Worm (Caenorhabditis elegans) whole organism, L2 larva: Measurements from ENCODE around the gene clec-205.

Experiments used
- Y55F3AM.14 ChIP-seq: fragments of 200-800 bp; sonication (Bioruptor generic); optimal IDR thresholded peaks from 2 replicates; lab custom pipeline; 2018; ENCODE audit warnings: mild to moderate bottlenecking, missing genetic modification characterization, missing compliant biosample characterization
- ZK546.5 ChIP-seq: sonication (generic microtip); optimal IDR thresholded peaks from 2 replicates; lab custom pipeline; 2017; ENCODE audit warnings: missing biosample characterization, missing genetic modification characterization
- alr-1 ChIP-seq: fragments of 150-350 bp; optimal IDR thresholded peaks from 2 replicates; lab custom pipeline; 2014; ENCODE audit warnings: missing biosample characterization, missing genetic modification characterization
- aly-2 ChIP-seq: fragments of 150-350 bp; optimal IDR thresholded peaks from 2 replicates; lab custom pipeline; 2014; ENCODE audit warnings: missing biosample characterization, missing genetic modification characterization
- blmp-1 ChIP-seq: sonication (generic microtip); optimal IDR thresholded peaks from 2 replicates; lab custom pipeline; 2017; ENCODE audit warnings: missing genetic modification characterization, mild to moderate bottlenecking, missing compliant biosample characterization, antibody characterized with exemption, moderate library complexity; ENCODE audit not compliant: insufficient read depth
- ceh-16 ChIP-seq: fragments of 150-350 bp; optimal IDR thresholded peaks from 2 replicates; lab custom pipeline; 2014; ENCODE audit warnings: missing biosample characterization, missing genetic modification characterization
- ceh-82 ChIP-seq: fragments of 150-350 bp; optimal IDR thresholded peaks from 2 replicates; lab custom pipeline; 2014; ENCODE audit warnings: missing biosample characterization, missing genetic modification characterization
- dmd-4 ChIP-seq: sonication (generic microtip); optimal IDR thresholded peaks from 2 replicates; lab custom pipeline; 2017; ENCODE audit warnings: missing biosample characterization, missing genetic modification characterization
- egl-27 ChIP-seq: sonication (generic microtip); optimal IDR thresholded peaks from 3 replicates; lab custom pipeline; 2017; ENCODE audit warnings: missing biosample characterization, missing genetic modification reagents, missing genetic modification characterization
- elt-3 ChIP-seq: sonication (generic microtip); optimal IDR thresholded peaks from 2 replicates; lab custom pipeline; 2017; ENCODE audit warnings: missing biosample characterization, missing genetic modification characterization
- fos-1 ChIP-seq: fragments of 150-350 bp; optimal IDR thresholded peaks from 2 replicates; lab custom pipeline; 2014; ENCODE audit warnings: missing biosample characterization, missing genetic modification characterization
- gmeb-1 ChIP-seq: fragments of 150-350 bp; optimal IDR thresholded peaks from 2 replicates; lab custom pipeline; 2014; ENCODE audit warnings: missing biosample characterization, missing genetic modification characterization
- lin-11 ChIP-seq: fragments of 150-350 bp; sonication (generic microtip); optimal IDR thresholded peaks from 2 replicates; lab custom pipeline; 2014; ENCODE audit warnings: missing biosample characterization, missing genetic modification characterization, inconsistent platforms, mixed read lengths
- lin-13 ChIP-seq: fragments of 150-350 bp; optimal IDR thresholded peaks from 2 replicates; lab custom pipeline; 2014; ENCODE audit warnings: missing biosample characterization, missing genetic modification reagents, missing genetic modification characterization
- lin-39 ChIP-seq: fragments of 150-350 bp; optimal IDR thresholded peaks from 2 replicates; lab custom pipeline; 2014; ENCODE audit warnings: missing biosample characterization, missing genetic modification reagents, missing genetic modification characterization
- lsy-2 ChIP-seq, 2 experiments: fragments of 150-350 bp in 1 of 2; sonication (generic microtip) in 1 of 2; optimal IDR thresholded peaks; 2 replicates each; lab custom pipeline; 2014 to 2017; ENCODE audit warnings: missing biosample characterization in 2 of 2, missing genetic modification characterization in 2 of 2
- mab-5 ChIP-seq: fragments of 150-350 bp; optimal IDR thresholded peaks from 2 replicates; lab custom pipeline; 2014; ENCODE audit warnings: missing biosample characterization, missing genetic modification characterization
- mbf-1 ChIP-seq: sonication (generic microtip); optimal IDR thresholded peaks from 2 replicates; lab custom pipeline; 2017; ENCODE audit warnings: missing biosample characterization, missing genetic modification characterization
- mdl-1 ChIP-seq, 2 experiments: fragments of 150-350 bp in 1 of 2; sonication (generic microtip) in 1 of 2; optimal IDR thresholded peaks; 2 replicates each; lab custom pipeline; 2017; ENCODE audit warnings: missing biosample characterization in 2 of 2, missing genetic modification characterization in 2 of 2
- nhr-11 ChIP-seq: fragments of 150-350 bp; optimal IDR thresholded peaks from 2 replicates; lab custom pipeline; 2014; ENCODE audit warnings: missing biosample characterization, missing genetic modification characterization
- nhr-12 ChIP-seq: fragments of 150-350 bp; optimal IDR thresholded peaks from 2 replicates; lab custom pipeline; 2014; ENCODE audit warnings: missing biosample characterization, missing genetic modification characterization
- nhr-23 ChIP-seq: fragments of 150-350 bp; optimal IDR thresholded peaks from 2 replicates; lab custom pipeline; 2014; ENCODE audit warnings: missing biosample characterization, missing genetic modification reagents, missing genetic modification characterization
- nhr-237 ChIP-seq: fragments of 150-350 bp; optimal IDR thresholded peaks from 2 replicates; lab custom pipeline; 2014; ENCODE audit warnings: missing biosample characterization, missing genetic modification characterization
- nhr-25 ChIP-seq: fragments of 150-350 bp; sonication (generic microtip); optimal IDR thresholded peaks from 3 replicates; lab custom pipeline; 2014; ENCODE audit warnings: missing biosample characterization, missing genetic modification characterization
- nhr-6 ChIP-seq: fragments of 150-350 bp; optimal IDR thresholded peaks from 2 replicates; lab custom pipeline; 2014; ENCODE audit warnings: missing biosample characterization, missing genetic modification characterization
- sem-4 ChIP-seq: fragments of 150-350 bp; optimal IDR thresholded peaks from 2 replicates; lab custom pipeline; 2014; ENCODE audit warnings: missing biosample characterization, missing genetic modification reagents, missing genetic modification characterization
- skn-1 ChIP-seq: sonication (generic microtip); optimal IDR thresholded peaks from 2 replicates; lab custom pipeline; 2017; ENCODE audit warnings: missing biosample characterization, missing genetic modification characterization
- sma-3 ChIP-seq: sonication (generic microtip); optimal IDR thresholded peaks from 2 replicates; lab custom pipeline; 2016; ENCODE audit warnings: missing genetic modification reagents, missing genetic modification characterization, missing compliant biosample characterization
- sma-9 ChIP-seq, 2 experiments: fragments of 150-350 bp in 1 of 2; sonication (generic microtip) in 1 of 2; optimal IDR thresholded peaks; 2 replicates each; lab custom pipeline; 2014 to 2016; ENCODE audit warnings: missing genetic modification characterization in 2 of 2, mild to moderate bottlenecking in 1 of 2, missing biosample characterization in 1 of 2, missing compliant biosample characterization in 1 of 2, missing genetic modification reagents in 1 of 2, moderate library complexity in 1 of 2
- snpc-4 ChIP-seq: fragments of 150-350 bp; optimal IDR thresholded peaks from 2 replicates; lab custom pipeline; 2014; ENCODE audit warnings: missing biosample characterization, missing genetic modification characterization
- unc-39 ChIP-seq: fragments of 150-350 bp; optimal IDR thresholded peaks from 2 replicates; lab custom pipeline; 2014; ENCODE audit warnings: missing biosample characterization, missing genetic modification characterization
- unc-55 ChIP-seq: fragments of 150-350 bp; sonication (generic microtip); optimal IDR thresholded peaks from 3 replicates; lab custom pipeline; 2014; ENCODE audit warnings: missing biosample characterization, missing genetic modification reagents, missing genetic modification characterization
- zag-1 ChIP-seq: fragments of 150-350 bp; optimal IDR thresholded peaks from 2 replicates; lab custom pipeline; 2014; ENCODE audit warnings: missing biosample characterization, missing genetic modification characterization
- ztf-1 ChIP-seq: fragments of 200-800 bp; sonication (Bioruptor generic); conservative IDR thresholded peaks from 2 replicates; pipeline ENCODE4 v1.3.6; 2022; ENCODE audit warnings: missing genetic modification characterization, missing compliant biosample characterization
- ztf-4 ChIP-seq: fragments of 150-350 bp; optimal IDR thresholded peaks from 2 replicates; lab custom pipeline; 2014; ENCODE audit warnings: missing biosample characterization, missing genetic modification characterization

clec-205 gene

DNA sequence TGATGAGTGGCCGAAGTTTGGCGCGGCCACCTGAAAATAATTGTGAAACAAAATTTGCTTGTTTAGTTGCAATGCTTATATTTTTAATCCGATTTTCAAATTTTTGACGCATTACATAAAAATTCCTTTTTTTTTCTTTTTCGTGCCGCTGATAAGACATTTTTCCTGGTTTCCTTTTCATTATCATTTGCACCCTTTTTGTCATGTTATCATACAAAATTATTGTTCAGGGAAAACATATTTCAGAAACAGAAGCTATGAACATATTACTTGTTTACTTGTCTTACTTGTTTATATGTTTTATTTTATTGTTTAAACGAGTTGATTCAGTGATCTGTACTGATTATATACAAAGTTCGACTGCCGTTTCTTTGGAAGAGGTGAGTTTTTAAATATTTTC lies at the start of gene clec-205:
TSS of gene clec-205 (plus strand) at position 212 of the 400 bp plus-strand sequence.
- TF ChIP-seq fos-1 (peak; percentile 63), sma-9 (GFP tag; optimal IDR thresholded peaks at IDR 0.05; lab: Kevin White, UChicago) (no peak), sma-9 (tag; optimal IDR thresholded peaks at IDR 0.05; lab: Kevin White, UChicago) (no peak), gmeb-1 (no peak)
- TF ChIP-seq, all 48 proteins: peak for 1

DNA sequence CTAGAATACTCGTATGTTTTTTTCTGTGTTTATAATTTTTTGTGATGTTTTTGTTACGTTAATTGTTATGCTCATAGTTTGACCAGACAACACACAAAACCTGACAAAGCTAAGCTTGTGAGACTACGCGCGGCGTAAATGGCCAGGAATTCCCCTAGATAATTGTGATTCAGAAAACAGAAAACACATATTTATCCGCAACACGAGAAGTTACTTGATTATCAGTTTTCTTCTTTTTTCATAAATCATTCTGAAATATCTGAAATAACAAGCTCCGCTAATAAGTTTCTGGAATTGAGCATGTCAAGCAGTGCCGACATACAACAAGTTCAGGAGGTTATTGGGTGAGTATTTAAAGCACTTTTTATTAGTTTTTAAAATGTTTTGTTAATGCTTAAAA lies 49.8 kb upstream of the clec-205 start, which contains the start of gene srw-100:
TSS of gene srw-100 (plus strand) at position 301 of the 400 bp plus-strand sequence.
- TF ChIP-seq ceh-82 (no peak), ZK546.5 (tag; lab: Kevin White, UChicago) (no peak), egl-27 (tag; lab: Kevin White, UChicago) (no peak), sem-4 (tag; lab: Kevin White, UChicago) (no peak), nhr-23 (no peak), blmp-1 (no peak), lsy-2 (tag; optimal IDR thresholded peaks at IDR 0.05; lab: Kevin White, UChicago) (no peak), alr-1 (tag; lab: Kevin White, UChicago) (no peak)

DNA sequence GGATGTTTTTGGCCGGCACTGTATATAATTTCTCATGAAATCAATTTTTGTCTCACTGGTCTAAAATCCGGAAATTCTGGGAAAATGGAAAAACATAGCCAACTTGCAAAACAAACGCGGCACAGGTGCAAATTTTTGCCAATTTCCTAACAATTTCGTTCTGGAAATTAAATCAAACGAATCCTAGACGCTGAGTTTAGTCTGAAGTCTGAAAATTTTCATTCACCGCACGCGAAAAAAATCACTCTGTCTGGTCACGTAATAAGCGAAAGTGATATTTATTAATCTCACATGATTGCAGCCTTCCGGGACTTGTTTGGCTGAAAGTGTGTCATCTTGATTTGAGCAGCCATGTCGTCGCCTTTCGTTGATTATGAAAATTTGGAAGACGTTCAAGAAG lies 43.8 kb upstream of the clec-205 start, which contains the start of gene srw-103:
TSS of gene srw-103 (plus strand) at position 301 of the 400 bp plus-strand sequence.
- TF ChIP-seq ZK546.5 (tag; lab: Kevin White, UChicago) (no peak), skn-1 (tag; lab: Kevin White, UChicago) (no peak), snpc-4 (no peak), nhr-25 (tag; lab: Kevin White, UChicago) (no peak), unc-55 (GFP tag; lab: Kevin White, UChicago) (no peak), ztf-1 (GFP tag; lab: Robert Waterston, UW) (no peak), dmd-4 (tag; lab: Kevin White, UChicago) (no peak), lsy-2 (tag; optimal IDR thresholded peaks at IDR 0.05; lab: Kevin White, UChicago) (no peak), nhr-12 (tag; lab: Kevin White, UChicago) (no peak), Y55F3AM.14 (GFP tag; lab: Kevin White, UChicago) (no peak), unc-39 (tag; lab: Kevin White, UChicago) (no peak), mdl-1 (tag; optimal IDR thresholded peaks at IDR 0.05; lab: Kevin White, UChicago) (no peak), mbf-1 (tag; lab: Kevin White, UChicago) (no peak)

DNA sequence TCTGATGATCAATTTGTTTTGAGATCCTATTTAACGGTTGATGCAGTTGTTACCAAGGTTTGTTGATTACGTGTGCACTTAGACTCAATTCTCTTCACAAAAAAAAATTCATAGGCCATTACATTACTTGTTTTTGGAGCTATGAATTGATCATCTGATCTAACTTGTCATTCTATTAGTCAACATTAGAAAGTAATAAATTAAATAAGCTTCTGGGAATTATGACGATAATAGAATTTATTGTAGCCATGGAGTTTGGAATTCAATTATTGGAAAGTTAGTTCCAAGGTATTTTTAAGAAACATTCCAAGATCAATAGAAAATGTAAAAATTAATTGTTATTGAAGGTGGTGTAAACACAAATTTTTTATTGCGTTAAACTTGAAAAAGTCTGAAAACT lies 42.5 kb upstream of the clec-205 start:
- TF ChIP-seq snpc-4: no peak
- TF ChIP-seq Y55F3AM.14 (GFP tag; lab: Kevin White, UChicago): no peak
- TF ChIP-seq lsy-2 (tag; optimal IDR thresholded peaks at IDR 0.05; lab: Kevin White, UChicago): no peak
- TF ChIP-seq nhr-6 (tag; lab: Kevin White, UChicago): no peak
- no peak for TF ChIP-seq nhr-12 (tag; lab: Kevin White, UChicago)
- TF ChIP-seq sem-4 (tag; lab: Kevin White, UChicago): no peak
- no peak for TF ChIP-seq zag-1 (tag; lab: Kevin White, UChicago)
- TF ChIP-seq sma-3 (GFP tag; lab: Kevin White, UChicago): no peak
- no peak for TF ChIP-seq lin-39
- TF ChIP-seq alr-1 (tag; lab: Kevin White, UChicago): no peak
- no peak for TF ChIP-seq lin-11
- no peak for TF ChIP-seq aly-2
- TF ChIP-seq ceh-82: no peak
- no peak for TF ChIP-seq ztf-4
- no peak for TF ChIP-seq lin-13 (GFP tag; lab: Kevin White, UChicago)
- no peak for TF ChIP-seq ceh-16 (tag; lab: Kevin White, UChicago)
- TF ChIP-seq elt-3: no peak
- no peak for TF ChIP-seq mab-5
- no peak for TF ChIP-seq nhr-237
- TF ChIP-seq sma-9 (GFP tag; optimal IDR thresholded peaks at IDR 0.05; lab: Kevin White, UChicago): no peak
- no peak for TF ChIP-seq sma-9 (tag; optimal IDR thresholded peaks at IDR 0.05; lab: Kevin White, UChicago)

DNA sequence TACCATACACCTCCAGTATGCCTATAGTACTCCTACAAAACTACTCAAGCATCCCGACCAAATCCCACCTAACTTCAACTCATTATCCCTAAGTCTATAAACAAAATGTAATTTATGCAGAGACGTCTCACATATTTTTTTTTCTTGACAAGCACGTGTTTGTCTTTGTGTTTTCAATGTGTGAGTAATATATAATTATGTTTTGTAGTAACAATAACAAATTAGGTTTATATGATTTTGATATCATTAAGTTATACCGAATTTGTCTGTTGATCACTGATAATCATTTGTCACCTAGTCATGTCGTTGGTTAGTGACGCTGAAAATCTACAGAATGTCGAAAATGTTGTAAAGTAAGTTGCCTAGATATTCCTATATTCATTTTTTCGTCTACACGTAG lies 40.8 kb upstream of the clec-205 start, which contains the start of gene srw-102:
TSS of gene srw-102 (plus strand) at position 301 of the 400 bp plus-strand sequence.
- TF ChIP-seq lin-39: no peak
- TF ChIP-seq nhr-11: no peak
- TF ChIP-seq unc-39 (tag; lab: Kevin White, UChicago): no peak
- TF ChIP-seq lin-11: no peak
- TF ChIP-seq ceh-16 (tag; lab: Kevin White, UChicago): no peak
- TF ChIP-seq fos-1: no peak
- TF ChIP-seq aly-2: no peak
